Worm (Caenorhabditis elegans): ENCODE data around the gene C42D4.18.

Gene C42D4.18

ce11 chrIV:7166553-7166952 lies at the start of gene C42D4.18:
C42D4.18 (plus strand) TSS chrIV:7166783.
- TF ChIP-seq nhr-23 (tag; optimal IDR thresholded peaks at IDR 0.05), result no peak
- no peak for TF ChIP-seq snpc-4 (tag; optimal IDR thresholded peaks at IDR 0.05)
- TF ChIP-seq tbx-2 (tag; optimal IDR thresholded peaks at IDR 0.05), result no peak
- TF ChIP-seq mml-1 (tag; optimal IDR thresholded peaks at IDR 0.05), result peak; percentile 51
- no peak for TF ChIP-seq skn-1 (tag; optimal IDR thresholded peaks at IDR 0.05)
- no peak for TF ChIP-seq ama-1 (optimal IDR thresholded peaks at IDR 0.05)
- no peak for TF ChIP-seq ztf-4 (tag; optimal IDR thresholded peaks at IDR 0.05)
- no peak for TF ChIP-seq ceh-9 (tag; optimal IDR thresholded peaks at IDR 0.05)
- no peak for TF ChIP-seq nhr-237 (tag; optimal IDR thresholded peaks at IDR 0.05)
- TF ChIP-seq ztf-11 (tag; optimal IDR thresholded peaks at IDR 0.05), result no peak
- no peak for TF ChIP-seq fos-1 (tag; optimal IDR thresholded peaks at IDR 0.05)
- no peak for TF ChIP-seq nhr-67 (tag; optimal IDR thresholded peaks at IDR 0.05)
- no peak for TF ChIP-seq ceh-82 (tag; optimal IDR thresholded peaks at IDR 0.05)
- TF ChIP-seq lin-15B (tag; optimal IDR thresholded peaks at IDR 0.05), result peak; percentile 4
- peak; percentile 43 for TF ChIP-seq nfya-1 (tag; optimal IDR thresholded peaks at IDR 0.05; ENCODE audit: insufficient read depth)
- TF ChIP-seq lsy-12 (tag; optimal IDR thresholded peaks at IDR 0.05), result no peak
- no peak for TF ChIP-seq nhr-12 (tag; optimal IDR thresholded peaks at IDR 0.05)
- no peak for TF ChIP-seq aly-2 (tag; optimal IDR thresholded peaks at IDR 0.05)
- TF ChIP-seq jun-1 (tag; optimal IDR thresholded peaks at IDR 0.05), result no peak
- no peak for TF ChIP-seq R02D3.7 (tag; optimal IDR thresholded peaks at IDR 0.05)
- TF ChIP-seq egl-27 (tag; optimal IDR thresholded peaks at IDR 0.05), result no peak
- no peak for TF ChIP-seq unc-62 (GFP tag; optimal IDR thresholded peaks at IDR 0.05)
- no peak for TF ChIP-seq mdl-1 (tag; optimal IDR thresholded peaks at IDR 0.05)
- TF ChIP-seq unc-39 (tag; optimal IDR thresholded peaks at IDR 0.05), result no peak
- no peak for TF ChIP-seq pqm-1 (tag; optimal IDR thresholded peaks at IDR 0.05)
- TF ChIP-seq egl-5 (tag; optimal IDR thresholded peaks at IDR 0.05), result no peak
- no peak for TF ChIP-seq nhr-43 (tag; optimal IDR thresholded peaks at IDR 0.05; ENCODE audit: poor library complexity, severe bottlenecking)
- TF ChIP-seq hmg-11 (tag; optimal IDR thresholded peaks at IDR 0.05), result peak; percentile 36
- no peak for TF ChIP-seq ZK546.5 (tag; optimal IDR thresholded peaks at IDR 0.05)
- TF ChIP-seq nhr-11 (tag; optimal IDR thresholded peaks at IDR 0.05), result no peak
- no peak for TF ChIP-seq elt-2 (tag; optimal IDR thresholded peaks at IDR 0.05)
- no peak for TF ChIP-seq pha-4 (tag; optimal IDR thresholded peaks at IDR 0.05)
- TF ChIP-seq lin-39 (tag; optimal IDR thresholded peaks at IDR 0.05), result no peak
- no peak for TF ChIP-seq ceh-16 (tag; optimal IDR thresholded peaks at IDR 0.05)

- TF ChIP-seq mdl-1 (tag; optimal IDR thresholded peaks at IDR 0.05) (no peak), snpc-4 (tag; optimal IDR thresholded peaks at IDR 0.05) (no peak)
Measured at ce11 chrIV:7121313-7122055, 45.1 kb upstream of the C42D4.18 start, which contains the start of the genes C34D4.10 and str-48. C34D4.10 (minus strand) TSS chrIV:7121413. str-48 (plus strand) TSS chrIV:7122005.

- TF ChIP-seq R02D3.7 (tag; optimal IDR thresholded peaks at IDR 0.05) (no peak), daf-12 (tag; optimal IDR thresholded peaks at IDR 0.05) (no peak), ceh-28 (tag; optimal IDR thresholded peaks at IDR 0.05) (peak; percentile 38), skn-1 (tag; optimal IDR thresholded peaks at IDR 0.05) (no peak), nhr-23 (tag; optimal IDR thresholded peaks at IDR 0.05) (peak; percentile 89), nhr-25 (tag; optimal IDR thresholded peaks at IDR 0.05) (peak; percentile 77), elt-3 (tag; optimal IDR thresholded peaks at IDR 0.05) (peak in 1 of 3 experiments; percentile 61), ceh-82 (tag; optimal IDR thresholded peaks at IDR 0.05) (no peak), elt-1 (tag; optimal IDR thresholded peaks at IDR 0.05) (peak; percentile 46), nhr-11 (tag; optimal IDR thresholded peaks at IDR 0.05) (no peak), lin-15B (tag; optimal IDR thresholded peaks at IDR 0.05) (no peak), nhr-237 (tag; optimal IDR thresholded peaks at IDR 0.05) (no peak), egl-5 (tag; optimal IDR thresholded peaks at IDR 0.05) (no peak), eor-1 (tag; optimal IDR thresholded peaks at IDR 0.05) (no peak), nfya-1 (tag; optimal IDR thresholded peaks at IDR 0.05; ENCODE audit: insufficient read depth) (no peak), unc-39 (tag; optimal IDR thresholded peaks at IDR 0.05) (no peak)
Measured at ce11 chrIV:7131780-7132179, 34.8 kb upstream of the C42D4.18 start, which contains the start of gene grsp-3. grsp-3 (minus strand) TSS chrIV:7131928.

Measured in whole organism, L3 larva.